Fruit fly (Drosophila melanogaster): ENCODE results near the gene bap.

The bap gene

DNA sequence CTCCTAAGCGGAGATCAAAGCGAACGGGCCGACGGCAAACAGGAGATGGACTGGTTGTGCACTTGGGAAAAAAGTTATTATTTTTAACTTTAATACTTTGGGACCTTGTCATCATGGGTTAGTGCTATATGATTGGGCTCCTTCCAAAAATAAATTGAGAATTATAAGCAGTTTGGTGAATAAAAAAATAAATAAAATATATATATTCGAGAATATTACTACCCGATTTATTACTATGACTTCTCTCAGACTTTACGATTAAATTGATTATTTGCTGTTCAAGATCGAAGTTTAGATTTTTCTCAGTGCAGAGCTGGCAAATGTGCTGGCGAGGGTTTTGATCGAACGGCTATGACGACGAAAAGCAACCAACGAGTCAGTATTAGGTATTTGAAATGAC lies 31.3 kb downstream of the bap start (continued):
- TF ChIP-seq Hr51 (GFP tag; optimal IDR thresholded peaks at IDR 0.05) (peak in 1 of 2 experiments; percentile 44), CG13123 (GFP tag; optimal IDR thresholded peaks at IDR 0.05) (no peak), CG13775 (GFP tag; optimal IDR thresholded peaks at IDR 0.05) (peak; percentile 41), ken (GFP tag; IDR thresholded peaks at IDR 0.05) (0 out of 3 replicates have a peak, but pooled peaks have one; percentile 5), Pdp1 (GFP tag; optimal IDR thresholded peaks at IDR 0.05) (no peak), CG42726 (GFP tag; IDR thresholded peaks at IDR 0.05; ENCODE audit: partially characterized antibody) (no peak), Sox102F (GFP tag; optimal IDR thresholded peaks at IDR 0.05) (peak; percentile 44), bcd (GFP tag; optimal IDR thresholded peaks at IDR 0.05) (peak; percentile 50), lola (GFP tag; optimal IDR thresholded peaks at IDR 0.05) (peak in 1 of 3 experiments; percentile 55), tap (tag; optimal IDR thresholded peaks at IDR 0.05) (peak; percentile 7), Vsx1 (GFP tag; optimal IDR thresholded peaks at IDR 0.05) (peak; percentile 23), CG16813 (GFP tag; IDR thresholded peaks at IDR 0.05; ENCODE audit: partially characterized antibody) (no peak), Six4 (GFP tag; optimal IDR thresholded peaks at IDR 0.05) (peak; percentile 44), fru (optimal IDR thresholded peaks at IDR 0.05) (no peak), CG8944 (GFP tag; optimal IDR thresholded peaks at IDR 0.05) (no peak), prd (optimal IDR thresholded peaks at IDR 0.05) (no peak), prd (GFP tag; IDR thresholded peaks at IDR 0.05) (peak; percentile 66; the same call in 2 of the 3 replicates), Oli (tag; optimal IDR thresholded peaks at IDR 0.05) (peak; percentile 51), CG9609 (GFP tag; optimal IDR thresholded peaks at IDR 0.05) (no peak), bab2 (GFP tag; optimal IDR thresholded peaks at IDR 0.05) (no peak), CG12155 (GFP tag; optimal IDR thresholded peaks at IDR 0.05) (no peak), sisA (GFP tag; IDR thresholded peaks at IDR 0.05) (peak; percentile 61), disco-r (GFP tag; optimal IDR thresholded peaks at IDR 0.05) (no peak), CG3281 (GFP tag; optimal IDR thresholded peaks at IDR 0.05) (peak; percentile 52), CG15696 (tag; optimal IDR thresholded peaks at IDR 0.05) (peak; percentile 78), insv (GFP tag; optimal IDR thresholded peaks at IDR 0.05) (no peak), nmo (GFP tag; optimal IDR thresholded peaks at IDR 0.05) (peak; percentile 39), sr (GFP tag; IDR thresholded peaks at IDR 0.05) (no peak), Fer3 (tag; optimal IDR thresholded peaks at IDR 0.05) (peak; percentile 35), ash1 (GFP tag; optimal IDR thresholded peaks at IDR 0.05) (no peak), CoRest (tag; optimal IDR thresholded peaks at IDR 0.05) (peak; percentile 40), CG15269 (tag; optimal IDR thresholded peaks at IDR 0.05) (peak; percentile 37), jigr1 (GFP tag; IDR thresholded peaks at IDR 0.05) (no peak), B-H1 (GFP tag; IDR thresholded peaks at IDR 0.05) (no peak), twi (tag; optimal IDR thresholded peaks at IDR 0.05) (no peak), org-1 (GFP tag; optimal IDR thresholded peaks at IDR 0.05) (peak; percentile 16), pfk (GFP tag; optimal IDR thresholded peaks at IDR 0.05) (no peak), CG14667 (GFP tag; IDR thresholded peaks at IDR 0.05) (0 out of 2 replicates have a peak, but pooled peaks have one; percentile 31), tin (GFP tag; optimal IDR thresholded peaks at IDR 0.05) (no peak), dysf (GFP tag; IDR thresholded peaks at IDR 0.05) (peak; percentile 54; the same call in 2 of the 3 replicates), Side (GFP tag; optimal IDR thresholded peaks at IDR 0.05) (no peak), CG14710 (tag; optimal IDR thresholded peaks at IDR 0.05) (peak; percentile 57), al (GFP tag; IDR thresholded peaks at IDR 0.05) (peak; percentile 50), Hand (GFP tag; optimal IDR thresholded peaks at IDR 0.05) (no peak), CG6689 (GFP tag; IDR thresholded peaks at IDR 0.05) (0 out of 2 replicates have a peak, but pooled peaks have one; percentile 45), D (optimal IDR thresholded peaks at IDR 0.05) (no peak), D (GFP tag; optimal IDR thresholded peaks at IDR 0.05) (peak; percentile 16), gsb-n (tag; optimal IDR thresholded peaks at IDR 0.05) (peak; percentile 29), Asciz (GFP tag; optimal IDR thresholded peaks at IDR 0.05) (peak; percentile 58), Sox100B (GFP tag; optimal IDR thresholded peaks at IDR 0.05) (peak; percentile 58), phol (tag; optimal IDR thresholded peaks at IDR 0.05) (peak; percentile 76)
